Fruit fly (Drosophila melanogaster) whole organism, embryonic: ENCODE data around the gene CG33795.

ENCODE experiments used
- ATbp ChIP-seq: fragments of 200-800 bp; sonication (Bioruptor generic); optimal IDR thresholded peaks from 2 replicates; lab custom pipeline; 2017; ENCODE audit warnings: missing biosample characterization, mild to moderate bottlenecking, missing genetic modification characterization, missing genetic modification reagents
- Atf3 ChIP-seq: fragments of 200-800 bp; sonication (Bioruptor generic); optimal IDR thresholded peaks from 3 replicates; lab custom pipeline; 2016; ENCODE audit warnings: missing biosample characterization, missing genetic modification characterization
- CG10209 ChIP-seq: fragments of 200-800 bp; sonication (Bioruptor generic); optimal IDR thresholded peaks from 3 replicates; lab custom pipeline; 2017; ENCODE audit warnings: missing biosample characterization, mild to moderate bottlenecking, missing genetic modification characterization, missing genetic modification reagents
- CG10321 ChIP-seq: fragments of 200-800 bp; sonication (Bioruptor generic); IDR thresholded peaks from 2 replicates; pipeline ENCODE4 v1.3.6; 2022; ENCODE audit warnings: missing biosample characterization, missing genetic modification characterization
- CG10366 ChIP-seq: fragments of 200-800 bp; sonication (Bioruptor generic); IDR thresholded peaks from 2 replicates; pipeline ENCODE4 v1.3.6; 2022; ENCODE audit warnings: missing biosample characterization, missing genetic modification characterization
- CG10543 ChIP-seq: fragments of 200-800 bp; sonication (Bioruptor generic); optimal IDR thresholded peaks from 3 replicates; lab custom pipeline; 2017; ENCODE audit warnings: missing biosample characterization, mild to moderate bottlenecking, missing genetic modification characterization, moderate library complexity
- CG14014 ChIP-seq: fragments of 200-800 bp; sonication (Bioruptor generic); IDR thresholded peaks from 2 replicates; pipeline ENCODE4 v1.3.6; 2022; ENCODE audit warnings: missing biosample characterization, missing genetic modification characterization
- CG14667 ChIP-seq: fragments of 200-800 bp; sonication (Bioruptor generic); IDR thresholded peaks from 2 replicates; pipeline ENCODE4 v1.3.6; 2022; ENCODE audit warnings: missing biosample characterization, missing genetic modification characterization
- CG14965 ChIP-seq: fragments of 200-800 bp; sonication (Bioruptor generic); optimal IDR thresholded peaks from 2 replicates; lab custom pipeline; 2016; ENCODE audit warnings: missing biosample characterization, missing genetic modification characterization, borderline replicate concordance
- CG15479 ChIP-seq: fragments of 200-800 bp; sonication (Bioruptor generic); optimal IDR thresholded peaks from 3 replicates; lab custom pipeline; 2019; ENCODE audit warnings: missing biosample characterization, mild to moderate bottlenecking, missing genetic modification characterization, moderate library complexity
- CG16813 ChIP-seq: fragments of 200-800 bp; sonication (Bioruptor generic); IDR thresholded peaks from 3 replicates; pipeline ENCODE4 v1.3.6; 2022; ENCODE audit warnings: missing biosample characterization, missing genetic modification characterization; ENCODE audit not compliant: partially characterized antibody
- CG18262 ChIP-seq: fragments of 200-800 bp; optimal IDR thresholded peaks from 3 replicates; lab custom pipeline; 2019; ENCODE audit warnings: missing biosample characterization, mild to moderate bottlenecking, missing genetic modification characterization, moderate library complexity
- CG18599 ChIP-seq: fragments of 200-800 bp; sonication (Bioruptor generic); optimal IDR thresholded peaks from 3 replicates; lab custom pipeline; 2017; ENCODE audit warnings: missing biosample characterization, missing genetic modification characterization, mild to moderate bottlenecking, moderate library complexity, missing genetic modification reagents
- CG2129 ChIP-seq: fragments of 200-800 bp; sonication (Bioruptor generic); IDR thresholded peaks from 2 replicates; pipeline ENCODE4 v1.3.6; 2022; ENCODE audit warnings: missing biosample characterization, missing genetic modification characterization; ENCODE audit not compliant: partially characterized antibody
- CG3065 ChIP-seq: fragments of 200-800 bp; sonication (Bioruptor generic); optimal IDR thresholded peaks from 2 replicates; lab custom pipeline; 2016; ENCODE audit warnings: missing biosample characterization, missing genetic modification characterization
- CG32532 ChIP-seq: fragments of 200-800 bp; sonication (Bioruptor generic); IDR thresholded peaks from 2 replicates; pipeline ENCODE4 v1.3.6; 2022; ENCODE audit warnings: missing biosample characterization, missing genetic modification characterization
- CG32767 ChIP-seq: fragments of 200-800 bp; sonication (Bioruptor generic); IDR thresholded peaks from 2 replicates; pipeline ENCODE4 v1.3.6; 2022; ENCODE audit warnings: missing biosample characterization, missing genetic modification characterization
- CG34376 ChIP-seq: fragments of 200-800 bp; sonication (Bioruptor generic); optimal IDR thresholded peaks from 2 replicates; lab custom pipeline; 2018; ENCODE audit warnings: missing biosample characterization, mild to moderate bottlenecking, missing genetic modification characterization
- CG3847 ChIP-seq: fragments of 200-800 bp; sonication (Bioruptor generic); IDR thresholded peaks from 2 replicates; pipeline ENCODE4 v1.3.6; 2022; ENCODE audit warnings: missing biosample characterization, missing genetic modification characterization
- CG7372 ChIP-seq: fragments of 200-800 bp; sonication (Bioruptor generic); IDR thresholded peaks from 2 replicates; pipeline ENCODE4 v1.3.6; 2022; ENCODE audit warnings: missing biosample characterization, missing genetic modification characterization
- CG7963 ChIP-seq: fragments of 200-800 bp; sonication (Bioruptor generic); IDR thresholded peaks from 3 replicates; pipeline ENCODE4 v1.3.6; 2022; ENCODE audit warnings: missing biosample characterization, missing genetic modification characterization; ENCODE audit not compliant: partially characterized antibody
- CG8290 ChIP-seq, 3 experiments: fragments of 200-800 bp; sonication (Bioruptor generic); optimal IDR thresholded peaks; 2 replicates each; lab custom pipeline; 2016 to 2019; ENCODE audit warnings: missing biosample characterization in 3 of 3, missing genetic modification characterization in 3 of 3, mild to moderate bottlenecking in 2 of 3, moderate library complexity in 1 of 3
- CG8765 ChIP-seq: fragments of 200-800 bp; sonication (Bioruptor generic); IDR thresholded peaks from 2 replicates; pipeline ENCODE4 v1.3.6; 2022; ENCODE audit warnings: missing biosample characterization, missing genetic modification characterization
- CkIIα-i1 ChIP-seq: fragments of 200-800 bp; sonication (Bioruptor generic); IDR thresholded peaks from 2 replicates; pipeline ENCODE4 v1.3.6; 2022; ENCODE audit warnings: missing biosample characterization, missing genetic modification characterization
- D19B ChIP-seq: fragments of 200-800 bp; sonication (Bioruptor generic); optimal IDR thresholded peaks from 2 replicates; lab custom pipeline; 2017; ENCODE audit warnings: missing biosample characterization, mild to moderate bottlenecking, missing genetic modification characterization
- Dbx ChIP-seq: fragments of 200-800 bp; sonication (Bioruptor generic); IDR thresholded peaks from 3 replicates; pipeline ENCODE4 v1.3.6; 2022; ENCODE audit warnings: missing biosample characterization, missing genetic modification characterization
- Dll ChIP-seq: fragments of 200-800 bp; sonication (Bioruptor generic); IDR thresholded peaks from 4 replicates; pipeline ENCODE4 v1.3.6; 2022; ENCODE audit warnings: missing biosample characterization, missing genetic modification characterization; ENCODE audit not compliant: partially characterized antibody
- Dref ChIP-seq: fragments of 200-800 bp; sonication (Bioruptor generic); IDR thresholded peaks from 2 replicates; pipeline ENCODE4 v1.3.6; 2022; ENCODE audit warnings: missing biosample characterization, missing genetic modification characterization
- Eip74EF ChIP-seq, 2 experiments: fragments of 200-800 bp in 1 of 2; fragments of >200 bp in 1 of 2; sonication (Bioruptor generic) in 1 of 2; optimal IDR thresholded peaks; 2 replicates each; lab custom pipeline; 2017 to 2019; ENCODE audit warnings: missing biosample characterization in 2 of 2, missing genetic modification characterization in 2 of 2, mild to moderate bottlenecking in 1 of 2, moderate library complexity in 1 of 2
- H15 ChIP-seq: fragments of 200-800 bp; sonication (Bioruptor generic); IDR thresholded peaks from 3 replicates; pipeline ENCODE4 v1.3.6; 2022; ENCODE audit warnings: missing biosample characterization, missing genetic modification characterization
- Hmx ChIP-seq: fragments of 200-800 bp; sonication (Bioruptor generic); optimal IDR thresholded peaks from 2 replicates; lab custom pipeline; 2016; ENCODE audit warnings: missing biosample characterization, missing genetic modification characterization
- Lhr ChIP-seq: fragments of 200-800 bp; sonication (Bioruptor generic); optimal IDR thresholded peaks from 3 replicates; lab custom pipeline; 2017; ENCODE audit warnings: mild to moderate bottlenecking, missing biosample characterization, missing genetic modification reagents, missing genetic modification characterization
- NFAT ChIP-seq: fragments of 200-800 bp; sonication (Bioruptor generic); IDR thresholded peaks from 2 replicates; pipeline ENCODE4 v1.3.6; 2022; ENCODE audit warnings: missing biosample characterization, missing genetic modification characterization
- aop ChIP-seq: fragments of 200-800 bp; sonication (Bioruptor generic); IDR thresholded peaks from 2 replicates; pipeline ENCODE4 v1.3.6; 2022; ENCODE audit warnings: missing biosample characterization, missing genetic modification characterization
- dmrt11E ChIP-seq: fragments of 200-800 bp; sonication (Bioruptor generic); optimal IDR thresholded peaks from 3 replicates; lab custom pipeline; 2018; ENCODE audit warnings: missing biosample characterization, mild to moderate bottlenecking, missing genetic modification characterization, moderate library complexity
- exex ChIP-seq: fragments of 200-800 bp; sonication (Bioruptor generic); optimal IDR thresholded peaks from 4 replicates; lab custom pipeline; 2018; ENCODE audit warnings: missing biosample characterization, mild to moderate bottlenecking, missing genetic modification characterization, moderate library complexity
- gcm ChIP-seq: fragments of 200-800 bp; sonication (Bioruptor generic); optimal IDR thresholded peaks from 2 replicates; lab custom pipeline; 2019; ENCODE audit warnings: missing biosample characterization, mild to moderate bottlenecking, missing genetic modification characterization, moderate library complexity
- gro ChIP-seq: fragments of 200-800 bp; sonication (Bioruptor generic); optimal IDR thresholded peaks from 2 replicates; lab custom pipeline; 2016; ENCODE audit warnings: missing biosample characterization, missing genetic modification characterization
- gt ChIP-seq: fragments of 200-800 bp; sonication (Bioruptor generic); IDR thresholded peaks from 2 replicates; pipeline ENCODE4 v1.3.6; 2022; ENCODE audit warnings: missing biosample characterization, missing genetic modification characterization
- hkb ChIP-seq, 2 experiments: fragments of 200-800 bp in 1 of 2; fragments of >200 bp in 1 of 2; sonication (Bioruptor generic) in 1 of 2; IDR thresholded peaks in 1 of 2; optimal IDR thresholded peaks in 1 of 2; 2 replicates each; pipeline versions ENCODE4 v1.3.6 to Lab custom; 2017 to 2022; ENCODE audit warnings: missing biosample characterization in 1 of 2, missing genetic modification characterization in 1 of 2
- lilli ChIP-seq: fragments of 200-800 bp; sonication (Bioruptor generic); optimal IDR thresholded peaks from 3 replicates; lab custom pipeline; 2016; ENCODE audit warnings: missing biosample characterization, missing genetic modification characterization
- lola ChIP-seq, 3 experiments: fragments of >200 bp in 2 of 3; fragments of 200-800 bp in 1 of 3; sonication (Bioruptor generic) in 1 of 3; optimal IDR thresholded peaks; 2 replicates each; lab custom pipeline; 2017 to 2019; ENCODE audit warnings: missing biosample characterization in 3 of 3, missing genetic modification characterization in 3 of 3, mild to moderate bottlenecking in 1 of 3, moderate library complexity in 1 of 3
- nerfin-2 ChIP-seq: fragments of 200-800 bp; sonication (Bioruptor generic); IDR thresholded peaks from 2 replicates; pipeline ENCODE4 v1.3.6; 2022; ENCODE audit warnings: missing biosample characterization, missing genetic modification characterization; ENCODE audit not compliant: partially characterized antibody
- nmo ChIP-seq: fragments of 200-800 bp; sonication (Bioruptor generic); optimal IDR thresholded peaks from 2 replicates; lab custom pipeline; 2018; ENCODE audit warnings: missing biosample characterization, mild to moderate bottlenecking, missing genetic modification characterization, moderate library complexity
- psq ChIP-seq: fragments of 200-800 bp; sonication (Bioruptor generic); optimal IDR thresholded peaks from 2 replicates; lab custom pipeline; 2017; ENCODE audit warnings: missing biosample characterization, missing genetic modification characterization
- pzg ChIP-seq: fragments of 200-800 bp; sonication (Bioruptor generic); optimal IDR thresholded peaks from 3 replicates; lab custom pipeline; 2018; ENCODE audit warnings: missing biosample characterization, mild to moderate bottlenecking, missing genetic modification characterization, moderate library complexity
- ranshi ChIP-seq: fragments of 200-800 bp; sonication (Bioruptor generic); IDR thresholded peaks from 2 replicates; pipeline ENCODE4 v1.3.6; 2022; ENCODE audit warnings: missing biosample characterization, missing genetic modification characterization
- schlank ChIP-seq: fragments of 200-800 bp; sonication (Bioruptor generic); optimal IDR thresholded peaks from 2 replicates; lab custom pipeline; 2018; ENCODE audit warnings: missing biosample characterization, mild to moderate bottlenecking, missing genetic modification characterization
- tup ChIP-seq: fragments of 200-800 bp; sonication (Bioruptor generic); optimal IDR thresholded peaks from 2 replicates; lab custom pipeline; 2016; ENCODE audit warnings: missing biosample characterization, mild to moderate bottlenecking, missing genetic modification characterization, moderate library complexity
- tx ChIP-seq: fragments of 200-800 bp; sonication (Bioruptor generic); optimal IDR thresholded peaks from 2 replicates; lab custom pipeline; 2016; ENCODE audit warnings: missing biosample characterization, missing genetic modification characterization

The CG33795 gene

dm6 chr3L:16156788-16157208 is 14.4 kb downstream of the CG33795 start (continued):
- TF ChIP-seq hkb (optimal IDR thresholded peaks at IDR 0.05; lab: Kevin White, UChicago), result no peak
- no peak for TF ChIP-seq hkb (GFP tag; IDR thresholded peaks at IDR 0.05; lab: Robert Waterston, UW)
- TF ChIP-seq psq, result no peak
- no peak for TF ChIP-seq tx (GFP tag; lab: Kevin White, UChicago)
- no peak for TF ChIP-seq CG8290 (GFP tag; optimal IDR thresholded peaks at IDR 0.05; lab: Kevin White, UChicago)
- peak in 1 of 2 experiments; percentile 26 for TF ChIP-seq CG8290 (tag; optimal IDR thresholded peaks at IDR 0.05; lab: Kevin White, UChicago)
- no peak for TF ChIP-seq Lhr (GFP tag; lab: Kevin White, UChicago)
- no peak for TF ChIP-seq Atf3
- TF ChIP-seq CG32767 (GFP tag; lab: Robert Waterston, UW), result no peak
- TF ChIP-seq CG14667 (GFP tag; lab: Robert Waterston, UW), result no peak
- TF ChIP-seq CG18599 (GFP tag; lab: Kevin White, UChicago), result no peak
- no peak for TF ChIP-seq CG34376 (GFP tag; lab: Kevin White, UChicago)
- TF ChIP-seq CG10209 (GFP tag; lab: Kevin White, UChicago), result no peak
- TF ChIP-seq gcm, result no peak
- TF ChIP-seq CG7963 (GFP tag; lab: Robert Waterston, UW), result no peak
- TF ChIP-seq CG2129, result no peak
- no peak for TF ChIP-seq tup (GFP tag; lab: Kevin White, UChicago)
- no peak for TF ChIP-seq CkIIα-i1
- TF ChIP-seq CG32532 (GFP tag; lab: Robert Waterston, UW), result no peak
- no peak for TF ChIP-seq CG3065 (GFP tag; lab: Kevin White, UChicago)
- no peak for TF ChIP-seq Dll
- TF ChIP-seq CG10366 (GFP tag; lab: Robert Waterston, UW), result no peak
- no peak for TF ChIP-seq CG10321 (GFP tag; lab: Robert Waterston, UW)
- TF ChIP-seq Dref (GFP tag; lab: Robert Waterston, UW), result no peak
- TF ChIP-seq CG8765 (GFP tag; lab: Robert Waterston, UW), result no peak
- no peak for TF ChIP-seq CG7372
- no peak for TF ChIP-seq H15
- no peak for TF ChIP-seq gro
- TF ChIP-seq ranshi (GFP tag; lab: Robert Waterston, UW), result no peak
- TF ChIP-seq nmo (GFP tag; lab: Kevin White, UChicago), result no peak
- TF ChIP-seq CG3847, result no peak
- no peak for TF ChIP-seq lola (GFP tag; optimal IDR thresholded peaks at IDR 0.05; lab: Kevin White, UChicago)
- TF ChIP-seq ATbp, result no peak
- no peak for TF ChIP-seq D19B (GFP tag; lab: Kevin White, UChicago)
- no peak for TF ChIP-seq Dbx
- no peak for TF ChIP-seq dmrt11E (tag; lab: Kevin White, UChicago)
- no peak for TF ChIP-seq Eip74EF (GFP tag; optimal IDR thresholded peaks at IDR 0.05; lab: Kevin White, UChicago)
- no peak for TF ChIP-seq nerfin-2
- TF ChIP-seq CG14014 (GFP tag; lab: Robert Waterston, UW), result no peak
- TF ChIP-seq CG18262 (tag; lab: Kevin White, UChicago), result no peak
- TF ChIP-seq schlank, result no peak
- TF ChIP-seq CG10543 (GFP tag; lab: Kevin White, UChicago), result peak; percentile 46
- TF ChIP-seq NFAT (GFP tag; lab: Robert Waterston, UW), result peak; percentile 74
- TF ChIP-seq exex (tag; lab: Kevin White, UChicago), result peak; percentile 50
- TF ChIP-seq CG16813, result no peak
- no peak for TF ChIP-seq gt (GFP tag; lab: Robert Waterston, UW)
- no peak for TF ChIP-seq Hmx
- TF ChIP-seq CG14965, result no peak
- TF ChIP-seq pzg, result no peak
- TF ChIP-seq aop (GFP tag; lab: Robert Waterston, UW), result no peak
- no peak for TF ChIP-seq lilli (GFP tag; lab: Kevin White, UChicago)
- TF ChIP-seq CG15479 (GFP tag; lab: Kevin White, UChicago), result no peak
